Fruit fly (Drosophila melanogaster): Measurements from ENCODE around the gene CG7024.

dm6 chrX:4692963-4693362 lies 12.1 kb upstream of the CG7024 start:
- no peak for TF ChIP-seq CTCF (optimal IDR thresholded peaks at IDR 0.05)
- no peak for TF ChIP-seq CG8478 (optimal IDR thresholded peaks at IDR 0.05)

Measured in S2 (cell line).